Worm (Caenorhabditis elegans) whole organism, early embryonic: Measurements from ENCODE around the gene srsx-24.

Experiments used
- aly-1 ChIP-seq: sonication (generic microtip); optimal IDR thresholded peaks from 2 replicates; lab custom pipeline; 2016; ENCODE audit warnings: missing genetic modification characterization, missing compliant biosample characterization
- ama-1 ChIP-seq: fragments of 150-350 bp; optimal IDR thresholded peaks from 2 replicates; lab custom pipeline; 2014
- ceh-13 ChIP-seq: fragments of 200-800 bp; sonication (Bioruptor generic); optimal IDR thresholded peaks from 2 replicates; lab custom pipeline; 2018; ENCODE audit warnings: mild to moderate bottlenecking, missing genetic modification characterization, missing compliant biosample characterization
- hmg-4 ChIP-seq: fragments of 200-800 bp; sonication (Bioruptor generic); optimal IDR thresholded peaks from 2 replicates; lab custom pipeline; 2018; ENCODE audit warnings: mild to moderate bottlenecking, missing genetic modification characterization, missing compliant biosample characterization
- pes-1 ChIP-seq: fragments of 200-800 bp; sonication (Bioruptor generic); IDR thresholded peaks from 2 replicates; pipeline ENCODE4 v1.3.6; 2022; ENCODE audit warnings: missing genetic modification reagents, missing genetic modification characterization, missing compliant biosample characterization

DNA sequence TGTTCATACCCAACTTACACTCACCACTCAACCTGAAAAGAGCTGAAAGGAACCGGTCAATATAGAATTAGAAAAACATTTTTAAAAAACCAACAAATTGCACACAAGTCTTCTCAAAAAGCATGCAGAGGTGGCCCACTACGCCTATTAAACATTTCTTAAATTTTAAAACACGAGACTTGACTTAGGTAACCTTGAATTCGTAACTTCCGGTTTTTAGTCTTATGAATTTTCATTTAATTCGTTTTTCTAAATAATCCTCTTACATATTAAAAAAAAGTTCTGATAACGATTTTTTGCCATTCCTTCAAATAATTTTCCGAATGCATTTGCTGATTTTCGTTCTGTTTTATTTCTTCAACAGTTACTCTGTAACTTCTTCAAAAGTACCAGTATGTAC lies 51.2 kb downstream of the srsx-24 start, which contains the start of gene clec-7:
- TF ChIP-seq pes-1 (GFP tag; lab: Robert Waterston, UW): no peak
- no peak for TF ChIP-seq aly-1
- no peak for TF ChIP-seq ama-1 (lab: Kevin White, UChicago)
- TF ChIP-seq ceh-13 (GFP tag; lab: Kevin White, UChicago): no peak
- TF ChIP-seq hmg-4: no peak
